Fruit fly (Drosophila melanogaster): Measurements from ENCODE around the gene CG15892.

The CG15892 gene

DNA sequence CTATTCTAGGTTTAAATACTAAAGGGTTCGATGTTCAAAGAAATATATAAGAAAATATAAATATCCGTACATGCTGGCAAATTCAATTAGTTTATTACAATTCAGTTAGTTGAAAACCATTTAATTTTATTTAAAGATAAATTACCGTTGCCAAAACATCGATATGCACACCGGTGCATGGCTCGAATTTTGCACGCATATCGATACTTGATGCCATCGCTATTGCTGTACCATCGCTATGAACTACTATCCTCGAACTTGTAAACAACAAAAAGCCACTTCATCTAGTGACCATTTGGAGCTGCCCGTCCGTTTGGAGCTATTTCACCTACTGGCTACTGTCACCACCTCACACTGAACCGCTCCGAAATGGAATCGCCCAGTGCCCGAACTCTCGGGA lies 33.2 kb downstream of the CG15892 start, which contains the start of gene Josd (continued):
- peak; percentile 71 for TF ChIP-seq MBD-R2 (GFP tag; IDR thresholded peaks at IDR 0.05)
- TF ChIP-seq CG8478 (optimal IDR thresholded peaks at IDR 0.05) = no peak
- no peak for TF ChIP-seq CG5180 (GFP tag; optimal IDR thresholded peaks at IDR 0.05)
- peak; percentile 69 for TF ChIP-seq CG14860 (GFP tag; IDR thresholded peaks at IDR 0.05; ENCODE audit: partially characterized antibody)
- TF ChIP-seq Fer1 (GFP tag; optimal IDR thresholded peaks at IDR 0.05) = peak; percentile 3
- 0 out of 2 replicates have a peak, but pooled peaks have one; percentile 8 for TF ChIP-seq vvl (GFP tag; IDR thresholded peaks at IDR 0.05)
- TF ChIP-seq CG2678 (tag; optimal IDR thresholded peaks at IDR 0.05) = peak; percentile 8
- peak; percentile 27 for TF ChIP-seq Hmr (GFP tag; optimal IDR thresholded peaks at IDR 0.05)
- TF ChIP-seq trem (tag; optimal IDR thresholded peaks at IDR 0.05) = peak; percentile 6
- peak; percentile 50; the same call in 1 of the 2 replicates for TF ChIP-seq ato (GFP tag; IDR thresholded peaks at IDR 0.05; ENCODE audit: partially characterized antibody)
- TF ChIP-seq unpg (GFP tag; optimal IDR thresholded peaks at IDR 0.05) = no peak
- no peak for TF ChIP-seq bsh (GFP tag; optimal IDR thresholded peaks at IDR 0.05)
- TF ChIP-seq CG30020 (tag; optimal IDR thresholded peaks at IDR 0.05) = peak; percentile 7
- TF ChIP-seq mam (GFP tag; optimal IDR thresholded peaks at IDR 0.05) = peak; percentile 23
- TF ChIP-seq CG2116 (GFP tag; optimal IDR thresholded peaks at IDR 0.05) = peak; percentile 95
- TF ChIP-seq CG12769 (tag; optimal IDR thresholded peaks at IDR 0.05) = no peak
- no peak for TF ChIP-seq CG8388 (GFP tag; optimal IDR thresholded peaks at IDR 0.05)
- no peak for TF ChIP-seq ro (GFP tag; IDR thresholded peaks at IDR 0.05)
- TF ChIP-seq vnd (GFP tag; IDR thresholded peaks at IDR 0.05; ENCODE audit: partially characterized antibody) = peak; percentile 67
- peak; percentile 31 for TF ChIP-seq Ets97D (GFP tag; optimal IDR thresholded peaks at IDR 0.05)
- peak; percentile 81 for TF ChIP-seq Dref (GFP tag; IDR thresholded peaks at IDR 0.05)
- peak; percentile 85 for TF ChIP-seq CG34224 (GFP tag; IDR thresholded peaks at IDR 0.05; ENCODE audit: partially characterized antibody)
- TF ChIP-seq Med (GFP tag) = peak; percentile 80
- TF ChIP-seq nmo (GFP tag; optimal IDR thresholded peaks at IDR 0.05) = peak; percentile 18
- TF ChIP-seq bbx (GFP tag; IDR thresholded peaks at IDR 0.05; ENCODE audit: partially characterized antibody) = peak; percentile 83
- no peak for TF ChIP-seq CG11723 (GFP tag; optimal IDR thresholded peaks at IDR 0.05)
- TF ChIP-seq HmgZ (tag; optimal IDR thresholded peaks at IDR 0.05) = no peak
- peak; percentile 84 for TF ChIP-seq unc-4 (GFP tag; IDR thresholded peaks at IDR 0.05; ENCODE audit: partially characterized antibody)
- TF ChIP-seq B-H2 (GFP tag; optimal IDR thresholded peaks at IDR 0.05) = peak; percentile 17
- no peak for TF ChIP-seq luna (GFP tag; optimal IDR thresholded peaks at IDR 0.05)
- peak; percentile 77 for TF ChIP-seq Doc3 (GFP tag; IDR thresholded peaks at IDR 0.05; ENCODE audit: partially characterized antibody)
- peak; percentile 86 for TF ChIP-seq Scr (GFP tag; IDR thresholded peaks at IDR 0.05; ENCODE audit: partially characterized antibody)
- peak; percentile 6 for TF ChIP-seq CG10267 (tag; optimal IDR thresholded peaks at IDR 0.05)
- peak; percentile 54 for TF ChIP-seq tna (GFP tag; IDR thresholded peaks at IDR 0.05; ENCODE audit: partially characterized antibody)
- TF ChIP-seq phol (tag; optimal IDR thresholded peaks at IDR 0.05) = no peak
- peak; percentile 76 for TF ChIP-seq inv (GFP tag; IDR thresholded peaks at IDR 0.05; ENCODE audit: partially characterized antibody)
- TF ChIP-seq CG7745 (tag; optimal IDR thresholded peaks at IDR 0.05) = no peak
- peak; percentile 93 for TF ChIP-seq CG15514 (GFP tag; optimal IDR thresholded peaks at IDR 0.05)
- peak; percentile 8 for TF ChIP-seq Nf-YC (tag; optimal IDR thresholded peaks at IDR 0.05)
- TF ChIP-seq Rfx (GFP tag; IDR thresholded peaks at IDR 0.05) = peak; percentile 50
- TF ChIP-seq CG14710 (tag; optimal IDR thresholded peaks at IDR 0.05) = peak; percentile 30
- TF ChIP-seq CG12659 (GFP tag; optimal IDR thresholded peaks at IDR 0.05) = peak; percentile 33
- TF ChIP-seq CG15479 (GFP tag; optimal IDR thresholded peaks at IDR 0.05) = no peak
- no peak for TF ChIP-seq CG3281 (GFP tag; optimal IDR thresholded peaks at IDR 0.05)
- peak; percentile 51 for TF ChIP-seq pzg (GFP tag; optimal IDR thresholded peaks at IDR 0.05)
- peak; percentile 66 for TF ChIP-seq nerfin-2 (GFP tag; IDR thresholded peaks at IDR 0.05; ENCODE audit: partially characterized antibody)
- no peak for TF ChIP-seq so (GFP tag; IDR thresholded peaks at IDR 0.05)
- no peak for TF ChIP-seq CG8281 (tag; optimal IDR thresholded peaks at IDR 0.05)
